Fruit fly (Drosophila melanogaster): ENCODE data around the gene sgg.
A peak's percentile ranks its signal among the peaks of the same experiment; 100 is the strongest.

sgg gene

dm6 chrX:2647472-2647883 is 13.7 kb downstream of the sgg start (continued):
- TF ChIP-seq HLH54F (GFP tag; optimal IDR thresholded peaks at IDR 0.05) (peak; percentile 60), kay (GFP tag; optimal IDR thresholded peaks at IDR 0.05) (peak; percentile 36), CG8944 (GFP tag; optimal IDR thresholded peaks at IDR 0.05) (peak; percentile 48), CG10366 (GFP tag; IDR thresholded peaks at IDR 0.05) (peak; percentile 44), tgo (GFP tag; IDR thresholded peaks at IDR 0.05) (peak; percentile 64; the same call in 2 of the 3 replicates), CG10209 (GFP tag; optimal IDR thresholded peaks at IDR 0.05) (peak; percentile 52), NFAT (GFP tag; IDR thresholded peaks at IDR 0.05) (no peak), Taf1 (GFP tag; IDR thresholded peaks at IDR 0.05) (no peak), gem (tag; optimal IDR thresholded peaks at IDR 0.05) (peak; percentile 81), CG18262 (tag; optimal IDR thresholded peaks at IDR 0.05) (peak; percentile 59), tna (GFP tag; IDR thresholded peaks at IDR 0.05; ENCODE audit: partially characterized antibody) (no peak), Neu2 (GFP tag; optimal IDR thresholded peaks at IDR 0.05; ENCODE audit: borderline replicate concordance) (no peak), CG17912 (GFP tag; optimal IDR thresholded peaks at IDR 0.05) (no peak), CG2875 (GFP tag; optimal IDR thresholded peaks at IDR 0.05) (peak; percentile 24), CG7786 (GFP tag; optimal IDR thresholded peaks at IDR 0.05) (peak; percentile 50), gt (GFP tag; IDR thresholded peaks at IDR 0.05) (no peak), CTCF (GFP tag; optimal IDR thresholded peaks at IDR 0.05) (peak; percentile 37), CG13424 (tag; optimal IDR thresholded peaks at IDR 0.05) (peak; percentile 80), CG10654 (GFP tag; optimal IDR thresholded peaks at IDR 0.05) (peak; percentile 58), org-1 (GFP tag; optimal IDR thresholded peaks at IDR 0.05) (peak; percentile 54), CG12744 (GFP tag; optimal IDR thresholded peaks at IDR 0.05) (peak; percentile 38), Rx (GFP tag; IDR thresholded peaks at IDR 0.05) (0 out of 2 replicates have a peak, but pooled peaks have one; percentile 40), disco-r (GFP tag; optimal IDR thresholded peaks at IDR 0.05) (peak; percentile 51), sim (GFP tag; IDR thresholded peaks at IDR 0.05) (0 out of 2 replicates have a peak, but pooled peaks have one; percentile 30), Sox100B (GFP tag; optimal IDR thresholded peaks at IDR 0.05) (peak; percentile 54), CG11723 (GFP tag; optimal IDR thresholded peaks at IDR 0.05) (peak; percentile 33), CG11085 (GFP tag; IDR thresholded peaks at IDR 0.05) (no peak), Kr (GFP tag; optimal IDR thresholded peaks at IDR 0.05) (no peak), abd-A (tag; optimal IDR thresholded peaks at IDR 0.05) (no peak), grn (GFP tag; optimal IDR thresholded peaks at IDR 0.05) (no peak), CG12942 (GFP tag; optimal IDR thresholded peaks at IDR 0.05) (peak; percentile 47), hth (optimal IDR thresholded peaks at IDR 0.05) (no peak), trem (tag; optimal IDR thresholded peaks at IDR 0.05) (peak; percentile 23), salm (tag; optimal IDR thresholded peaks at IDR 0.05) (peak; percentile 9), nom (GFP tag; optimal IDR thresholded peaks at IDR 0.05) (peak; percentile 88), NC2β (GFP tag; optimal IDR thresholded peaks at IDR 0.05) (peak; percentile 24), CG9727 (GFP tag; optimal IDR thresholded peaks at IDR 0.05) (peak; percentile 22), Sin3A (optimal IDR thresholded peaks at IDR 0.05) (no peak), Dref (GFP tag; IDR thresholded peaks at IDR 0.05) (no peak), dati (GFP tag; IDR thresholded peaks at IDR 0.05) (no peak), inv (GFP tag; IDR thresholded peaks at IDR 0.05; ENCODE audit: partially characterized antibody) (no peak), Dip2 (GFP tag; IDR thresholded peaks at IDR 0.05) (no peak), CG4854 (GFP tag; optimal IDR thresholded peaks at IDR 0.05) (no peak), gsb (GFP tag; IDR thresholded peaks at IDR 0.05) (no peak), twi (tag; optimal IDR thresholded peaks at IDR 0.05) (no peak), hbn (GFP tag; IDR thresholded peaks at IDR 0.05; ENCODE audit: partially characterized antibody) (no peak), sob (GFP tag; IDR thresholded peaks at IDR 0.05) (peak; percentile 63; the same call in 1 of the 2 replicates), CG12299 (tag; optimal IDR thresholded peaks at IDR 0.05) (peak; percentile 37), Rfx (GFP tag; IDR thresholded peaks at IDR 0.05) (peak; percentile 73), CG7271 (tag; optimal IDR thresholded peaks at IDR 0.05) (no peak), zfh2 (GFP tag; optimal IDR thresholded peaks at IDR 0.05) (peak; percentile 61), h (optimal IDR thresholded peaks at IDR 0.05) (no peak), Xbp1 (GFP tag; optimal IDR thresholded peaks at IDR 0.05) (peak; percentile 65)

All from whole organism, embryonic.